Fruit fly (Drosophila melanogaster) whole organism, adult: ENCODE measurements around the gene Shawl.

Source experiments
- CG11617 ChIP-seq: fragments of 200-800 bp; sonication (Bioruptor generic); optimal IDR thresholded peaks from 2 replicates; lab custom pipeline; 2017; ENCODE audit warnings: mild to moderate bottlenecking, missing biosample characterization, missing genetic modification reagents, missing genetic modification characterization
- CG14711 ChIP-seq: fragments of 200-800 bp; sonication (Bioruptor generic); optimal IDR thresholded peaks from 2 replicates; lab custom pipeline; 2018; ENCODE audit warnings: missing biosample characterization, mild to moderate bottlenecking, missing genetic modification characterization, moderate library complexity
- CG1620 ChIP-seq: fragments of 200-800 bp; sonication (Bioruptor generic); optimal IDR thresholded peaks from 2 replicates; lab custom pipeline; 2016; ENCODE audit warnings: missing biosample characterization, missing genetic modification characterization
- CG5204 ChIP-seq: fragments of 200-800 bp; sonication (Bioruptor generic); optimal IDR thresholded peaks from 2 replicates; lab custom pipeline; 2016; ENCODE audit warnings: missing biosample characterization, missing genetic modification characterization
- CG7045 ChIP-seq: fragments of 200-800 bp; sonication (Bioruptor generic); optimal IDR thresholded peaks from 2 replicates; lab custom pipeline; 2017; ENCODE audit warnings: missing biosample characterization, mild to moderate bottlenecking, missing genetic modification characterization
- Clk ChIP-seq: fragments of 200-800 bp; sonication (Bioruptor generic); optimal IDR thresholded peaks from 2 replicates; lab custom pipeline; 2017; ENCODE audit warnings: missing biosample characterization, missing genetic modification characterization
- bab1 ChIP-seq: fragments of 200-800 bp; sonication (Bioruptor generic); optimal IDR thresholded peaks from 3 replicates; lab custom pipeline; 2019; ENCODE audit warnings: missing biosample characterization, mild to moderate bottlenecking, missing genetic modification characterization, moderate library complexity
- cic ChIP-seq: fragments of 200-800 bp; sonication (Bioruptor generic); optimal IDR thresholded peaks from 2 replicates; lab custom pipeline; 2017; ENCODE audit warnings: missing biosample characterization, mild to moderate bottlenecking, missing genetic modification characterization, moderate library complexity
- cnc ChIP-seq, 2 experiments: fragments of >200 bp; optimal IDR thresholded peaks; 2 replicates each; lab custom pipeline; 2017
- ovo ChIP-seq: fragments of 200-800 bp; sonication (Bioruptor generic); optimal IDR thresholded peaks from 2 replicates; lab custom pipeline; 2016; ENCODE audit warnings: missing biosample characterization, missing genetic modification characterization
- pad ChIP-seq: fragments of 200-800 bp; sonication (Bioruptor generic); optimal IDR thresholded peaks from 3 replicates; lab custom pipeline; 2017; ENCODE audit warnings: missing biosample characterization, missing genetic modification characterization, mild to moderate bottlenecking, moderate library complexity, missing genetic modification reagents
- tj ChIP-seq: fragments of 200-800 bp; sonication (Bioruptor generic); optimal IDR thresholded peaks from 3 replicates; lab custom pipeline; 2017; ENCODE audit warnings: missing biosample characterization, mild to moderate bottlenecking, missing genetic modification characterization, moderate library complexity

- no peak for TF ChIP-seq CG7045 (GFP tag; lab: Kevin White, UChicago)
- TF ChIP-seq CG11617: no peak
- TF ChIP-seq bab1 (GFP tag; lab: Kevin White, UChicago): no peak
- TF ChIP-seq cic: no peak
- TF ChIP-seq pad (GFP tag; lab: Kevin White, UChicago): no peak
- no peak for TF ChIP-seq ovo (GFP tag; lab: Kevin White, UChicago)
- no peak for TF ChIP-seq Clk (GFP tag; lab: Kevin White, UChicago)
- no peak for TF ChIP-seq cnc (optimal IDR thresholded peaks at IDR 0.05; lab: Kevin White, UChicago)
- no peak for TF ChIP-seq tj
- no peak for TF ChIP-seq CG5204 (GFP tag; lab: Kevin White, UChicago)
- TF ChIP-seq CG14711 (tag; lab: Kevin White, UChicago): no peak
- TF ChIP-seq CG1620 (GFP tag; lab: Kevin White, UChicago): no peak
These were observed 18.6 kb downstream of the Shawl start for dm6 chr2L:9396396-9396795.
